Worm (Caenorhabditis elegans) whole organism, L3 larva: Measurements from ENCODE around the gene atg-13.

ENCODE experiments used
- ZK546.5 ChIP-seq: sonication (generic microtip); optimal IDR thresholded peaks from 2 replicates; lab custom pipeline; 2017; ENCODE audit warnings: missing biosample characterization, missing genetic modification characterization
- ceh-16 ChIP-seq: sonication (generic microtip); optimal IDR thresholded peaks from 2 replicates; lab custom pipeline; 2017; ENCODE audit warnings: missing biosample characterization, missing genetic modification characterization
- elt-2 ChIP-seq: sonication (generic microtip); optimal IDR thresholded peaks from 2 replicates; lab custom pipeline; 2016; ENCODE audit warnings: missing genetic modification reagents, mild to moderate bottlenecking, missing genetic modification characterization, missing compliant biosample characterization
- eor-1 ChIP-seq, 2 experiments: fragments of 150-350 bp; optimal IDR thresholded peaks; 2 replicates each; lab custom pipeline; 2014 to 2018; ENCODE audit warnings: missing biosample characterization in 2 of 2, missing genetic modification characterization in 2 of 2
- fkh-10 ChIP-seq: sonication (generic microtip); optimal IDR thresholded peaks from 2 replicates; lab custom pipeline; 2017; ENCODE audit warnings: missing biosample characterization, missing genetic modification reagents, missing genetic modification characterization
- hmg-11 ChIP-seq: sonication (generic microtip); optimal IDR thresholded peaks from 2 replicates; lab custom pipeline; 2016; ENCODE audit warnings: missing genetic modification characterization, missing compliant biosample characterization
- jun-1 ChIP-seq: fragments of 150-350 bp; optimal IDR thresholded peaks from 2 replicates; lab custom pipeline; 2014; ENCODE audit warnings: missing biosample characterization, missing genetic modification reagents, missing genetic modification characterization
- lin-15B ChIP-seq: fragments of 150-350 bp; optimal IDR thresholded peaks from 2 replicates; lab custom pipeline; 2014; ENCODE audit warnings: missing biosample characterization, missing genetic modification characterization
- lin-39 ChIP-seq: fragments of 150-350 bp; optimal IDR thresholded peaks from 2 replicates; lab custom pipeline; 2018; ENCODE audit warnings: missing biosample characterization, missing genetic modification reagents, missing genetic modification characterization
- lsy-12 ChIP-seq: sonication (generic microtip); optimal IDR thresholded peaks from 2 replicates; lab custom pipeline; 2016; ENCODE audit warnings: mild to moderate bottlenecking, missing genetic modification characterization, missing compliant biosample characterization
- mdl-1 ChIP-seq: fragments of 150-350 bp; optimal IDR thresholded peaks from 2 replicates; lab custom pipeline; 2014; ENCODE audit warnings: missing biosample characterization, missing genetic modification characterization
- nfya-1 ChIP-seq: sonication (generic microtip); optimal IDR thresholded peaks from 2 replicates; lab custom pipeline; 2017; ENCODE audit warnings: missing genetic modification characterization, mild to moderate bottlenecking, missing compliant biosample characterization, antibody characterized with exemption, moderate library complexity; ENCODE audit not compliant: insufficient read depth
- nhr-12 ChIP-seq: fragments of 150-350 bp; optimal IDR thresholded peaks from 2 replicates; lab custom pipeline; 2014; ENCODE audit warnings: missing biosample characterization, missing genetic modification characterization
- nhr-237 ChIP-seq: fragments of 150-350 bp; optimal IDR thresholded peaks from 2 replicates; lab custom pipeline; 2014; ENCODE audit warnings: missing biosample characterization, missing genetic modification characterization
- nhr-43 ChIP-seq: sonication (generic microtip); optimal IDR thresholded peaks from 2 replicates; lab custom pipeline; 2016; ENCODE audit warnings: mild to moderate bottlenecking, missing genetic modification characterization, missing compliant biosample characterization; ENCODE audit not compliant: poor library complexity, severe bottlenecking
- nhr-76 ChIP-seq: fragments of 150-350 bp; sonication (generic microtip); optimal IDR thresholded peaks from 5 replicates; lab custom pipeline; 2014; ENCODE audit warnings: missing biosample characterization, missing genetic modification characterization
- pha-4 ChIP-seq: fragments of 150-350 bp; optimal IDR thresholded peaks from 2 replicates; lab custom pipeline; 2014; ENCODE audit warnings: missing biosample characterization, missing genetic modification reagents, missing genetic modification characterization
- pqm-1 ChIP-seq: fragments of 150-350 bp; optimal IDR thresholded peaks from 2 replicates; lab custom pipeline; 2017; ENCODE audit warnings: missing biosample characterization, missing genetic modification characterization, inconsistent platforms
- skn-1 ChIP-seq: fragments of 150-350 bp; optimal IDR thresholded peaks from 2 replicates; lab custom pipeline; 2014; ENCODE audit warnings: missing biosample characterization, missing genetic modification characterization
- tbx-2 ChIP-seq: sonication (generic microtip); optimal IDR thresholded peaks from 2 replicates; lab custom pipeline; 2016; ENCODE audit warnings: mild to moderate bottlenecking, missing genetic modification characterization, missing compliant biosample characterization
- unc-39 ChIP-seq: sonication (generic microtip); optimal IDR thresholded peaks from 4 replicates; lab custom pipeline; 2017; ENCODE audit warnings: missing biosample characterization, missing genetic modification characterization
- unc-62 ChIP-seq: fragments of 150-350 bp; sonication (generic microtip); optimal IDR thresholded peaks from 4 replicates; lab custom pipeline; 2014; ENCODE audit warnings: missing biosample characterization, missing genetic modification reagents, missing genetic modification characterization
- ztf-11 ChIP-seq: fragments of 150-350 bp; optimal IDR thresholded peaks from 2 replicates; lab custom pipeline; 2014; ENCODE audit warnings: missing biosample characterization, missing genetic modification characterization

atg-13 gene

DNA sequence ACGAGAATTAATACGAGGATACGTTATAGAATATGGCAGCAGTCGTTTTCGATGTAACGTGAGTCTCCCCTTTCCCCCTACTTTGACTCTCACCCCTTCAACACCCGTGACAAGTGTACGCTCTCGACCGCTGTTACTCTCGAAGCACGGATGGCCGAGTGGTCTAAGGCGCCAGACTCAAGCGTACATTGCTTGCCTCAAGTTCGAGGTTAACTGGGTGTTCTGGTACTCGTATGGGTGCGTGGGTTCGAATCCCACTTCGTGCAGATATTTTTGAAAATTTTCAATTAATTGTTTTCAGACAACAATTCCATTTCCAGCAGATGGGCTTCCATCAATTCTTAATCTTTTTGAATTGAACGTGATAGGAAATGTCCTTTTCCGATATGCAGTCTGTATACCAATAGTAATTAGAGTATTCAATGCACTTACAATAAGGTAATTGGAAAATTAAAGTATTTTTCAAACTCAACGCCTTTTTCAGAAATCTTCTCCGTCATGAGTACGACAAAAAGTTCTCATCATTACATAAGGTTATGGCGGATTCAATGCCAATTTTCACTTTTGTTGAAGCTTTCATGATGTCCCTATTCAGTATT lies 48.4 kb downstream of the atg-13 start (continued):
- TF ChIP-seq lin-15B (tag; lab: Kevin White, UChicago) (peak; percentile 36), nhr-43 (tag; lab: Kevin White, UChicago) (peak; percentile 87), elt-2 (tag; lab: Kevin White, UChicago) (peak; percentile 35)
- TF ChIP-seq, all 47 proteins: peak for 17

DNA sequence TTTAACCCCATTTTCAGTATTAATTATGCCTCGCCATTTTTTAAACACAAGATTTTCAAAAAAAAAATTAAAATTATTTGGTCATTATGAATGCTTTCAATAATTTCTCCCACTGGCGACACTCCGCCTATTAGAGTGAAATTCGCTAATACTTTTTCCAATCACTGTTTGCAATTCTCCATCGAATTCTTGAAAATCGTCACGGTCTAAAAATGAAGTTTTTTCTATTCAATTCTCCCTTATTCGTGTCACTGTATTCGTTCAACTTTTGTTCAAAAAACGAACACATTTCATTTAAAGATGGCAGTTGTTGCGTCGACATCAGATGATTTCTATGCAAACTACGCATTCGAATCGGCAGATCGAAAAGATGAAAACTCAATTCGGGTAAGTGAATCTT lies 49.5 kb downstream of the atg-13 start, which contains the start of gene C14B9.3:
Gene C14B9.3 (plus strand): TSS at position 301 of the 400 bp plus-strand sequence.
- TF ChIP-seq ZK546.5 (tag; lab: Kevin White, UChicago) = no peak
- no peak for TF ChIP-seq lin-15B (tag; lab: Kevin White, UChicago)
- TF ChIP-seq elt-2 (tag; lab: Kevin White, UChicago) = no peak
- TF ChIP-seq lin-39 = no peak
- no peak for TF ChIP-seq eor-1 (tag; optimal IDR thresholded peaks at IDR 0.05; lab: Kevin White, UChicago)
- TF ChIP-seq nhr-12 (tag; lab: Kevin White, UChicago) = no peak
- TF ChIP-seq mdl-1 = no peak
- TF ChIP-seq unc-62 (GFP tag; lab: Kevin White, UChicago) = no peak
- TF ChIP-seq nhr-237 (tag; lab: Kevin White, UChicago) = no peak
- TF ChIP-seq jun-1 (tag; lab: Kevin White, UChicago) = no peak
- TF ChIP-seq pqm-1 (tag; lab: Kevin White, UChicago) = no peak
- no peak for TF ChIP-seq tbx-2 (tag; lab: Kevin White, UChicago)
- TF ChIP-seq skn-1 = no peak
- TF ChIP-seq lsy-12 (tag; lab: Kevin White, UChicago) = no peak
- no peak for TF ChIP-seq fkh-10 (GFP tag; lab: Kevin White, UChicago)
- no peak for TF ChIP-seq ceh-16 (tag; lab: Kevin White, UChicago)
- TF ChIP-seq pha-4 (tag; lab: Kevin White, UChicago) = no peak
- TF ChIP-seq hmg-11 (tag; lab: Kevin White, UChicago) = no peak
- TF ChIP-seq unc-39 (tag; lab: Kevin White, UChicago) = no peak
- TF ChIP-seq, all 47 proteins: peak for 0

DNA sequence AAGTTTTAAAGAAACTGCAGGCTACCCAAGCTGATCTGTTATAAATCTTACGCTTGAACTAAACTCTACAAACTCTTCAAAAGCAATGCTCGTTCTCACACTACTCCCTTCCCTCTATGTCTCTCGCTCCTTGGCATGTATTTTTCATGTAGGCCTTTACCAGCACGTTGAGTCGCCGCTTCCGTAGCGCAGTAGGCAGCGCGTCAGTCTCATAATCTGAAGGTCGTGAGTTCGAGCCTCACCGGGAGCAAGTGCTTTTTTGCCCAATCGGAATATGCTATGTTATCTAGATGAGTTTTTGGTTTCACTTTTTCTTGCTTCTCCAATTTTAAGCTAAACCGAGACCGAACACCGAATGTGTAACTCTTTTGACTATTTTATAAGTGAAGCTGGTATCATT lies 51.5 kb downstream of the atg-13 start:
- TF ChIP-seq lin-39 = peak; percentile 75
- TF ChIP-seq ztf-11 (tag; lab: Kevin White, UChicago) = no peak
- TF ChIP-seq nhr-76 = no peak
- peak; percentile 70 for TF ChIP-seq hmg-11 (tag; lab: Kevin White, UChicago)
- TF ChIP-seq pha-4 (tag; lab: Kevin White, UChicago) = peak; percentile 45
- TF ChIP-seq nfya-1 (tag; lab: Kevin White, UChicago) = peak; percentile 66
- peak; percentile 28 for TF ChIP-seq elt-2 (tag; lab: Kevin White, UChicago)
